Worm (Caenorhabditis elegans) whole organism, L4 larva: ENCODE results near the gene noca-1.

Experiments used
- ama-1 ChIP-seq: fragments of 150-350 bp; optimal IDR thresholded peaks from 2 replicates; lab custom pipeline; 2014; ENCODE audit warnings: inconsistent platforms, mixed read lengths
- ceh-62 ChIP-seq: sonication (generic microtip); optimal IDR thresholded peaks from 2 replicates; lab custom pipeline; 2017; ENCODE audit warnings: missing biosample characterization, missing genetic modification characterization
- daf-12 ChIP-seq: fragments of 150-350 bp; optimal IDR thresholded peaks from 2 replicates; lab custom pipeline; 2014; ENCODE audit warnings: missing biosample characterization, missing genetic modification reagents, missing genetic modification characterization
- dve-1 ChIP-seq: sonication (generic microtip); optimal IDR thresholded peaks from 2 replicates; lab custom pipeline; 2017; ENCODE audit warnings: antibody characterized with exemption, mild to moderate bottlenecking, missing genetic modification characterization, missing compliant biosample characterization; ENCODE audit not compliant: insufficient read depth
- mdl-1 ChIP-seq, 2 experiments: fragments of 150-350 bp in 1 of 2; sonication (generic microtip) in 1 of 2; optimal IDR thresholded peaks; 2 replicates each; lab custom pipeline; 2014 to 2017; ENCODE audit warnings: missing biosample characterization in 2 of 2, missing genetic modification characterization in 2 of 2
- mdt-29 ChIP-seq: fragments of 200-800 bp; sonication (Bioruptor generic); IDR thresholded peaks from 2 replicates; pipeline ENCODE4 v1.3.6; 2022; ENCODE audit warnings: missing genetic modification reagents, missing genetic modification characterization, missing compliant biosample characterization
- mep-1 ChIP-seq: fragments of 150-350 bp; sonication (generic microtip); optimal IDR thresholded peaks from 3 replicates; lab custom pipeline; 2014; ENCODE audit warnings: missing biosample characterization, missing genetic modification characterization
- nhr-28 ChIP-seq: fragments of 150-350 bp; optimal IDR thresholded peaks from 2 replicates; lab custom pipeline; 2014; ENCODE audit warnings: missing biosample characterization, missing genetic modification characterization
- snpc-4 ChIP-seq: fragments of 150-350 bp; optimal IDR thresholded peaks from 2 replicates; lab custom pipeline; 2014; ENCODE audit warnings: missing biosample characterization, missing genetic modification characterization
- spr-3 ChIP-seq: fragments of 200-800 bp; sonication (Bioruptor generic); optimal IDR thresholded peaks from 2 replicates; lab custom pipeline; 2018; ENCODE audit warnings: mild to moderate bottlenecking, missing genetic modification characterization, missing compliant biosample characterization

DNA sequence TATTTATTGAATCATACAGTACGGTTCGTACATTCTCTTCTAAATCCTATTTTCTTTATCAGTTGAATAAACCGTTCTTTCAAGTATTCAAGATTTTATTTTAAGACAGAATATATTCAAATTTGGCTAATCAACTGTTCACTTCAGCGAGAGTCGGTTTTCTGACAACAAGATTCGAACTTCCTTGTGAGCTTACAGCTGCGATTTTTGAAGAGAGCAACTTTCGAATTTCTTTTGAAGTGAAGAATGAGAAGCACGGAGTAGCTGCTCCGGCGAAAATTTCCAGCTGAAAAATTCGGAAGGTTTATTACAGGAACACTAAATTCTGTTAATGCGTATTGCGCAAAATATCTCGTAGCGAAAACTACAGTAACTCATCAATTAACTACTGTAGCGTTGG is 28.7 kb downstream of the noca-1 start:
- TF ChIP-seq nhr-28 (tag; lab: Kevin White, UChicago), result no peak
- no peak for TF ChIP-seq dve-1
- TF ChIP-seq mep-1 (tag; lab: Kevin White, UChicago), result no peak
- no peak for TF ChIP-seq snpc-4 (tag; lab: Kevin White, UChicago)
- no peak for TF ChIP-seq ceh-62 (tag; lab: Kevin White, UChicago)
- no peak for TF ChIP-seq mdl-1 (tag; optimal IDR thresholded peaks at IDR 0.05; lab: Kevin White, UChicago)
- TF ChIP-seq daf-12 (tag; lab: Kevin White, UChicago), result no peak
- TF ChIP-seq spr-3 (GFP tag; lab: Kevin White, UChicago), result no peak
- TF ChIP-seq mdt-29 (GFP tag; lab: Robert Waterston, UW), result no peak
- TF ChIP-seq ama-1 (lab: Kevin White, UChicago), result no peak
